Worm (Caenorhabditis elegans): Measurements from ENCODE around the gene C01G5.25.

The C01G5.25 gene

ce11 chrIV:6519593-6519992 lies 21.9 kb upstream of the C01G5.25 start, which contains the start of gene C01G5.9:
Gene C01G5.9, plus strand, starts transcription at chrIV:6519893.
- TF ChIP-seq F52B5.7 (tag; optimal IDR thresholded peaks at IDR 0.05): no peak
- TF ChIP-seq Y67H2A.10 (GFP tag; conservative IDR thresholded peaks at IDR 0.05): no peak
- no peak for TF ChIP-seq ama-1 (optimal IDR thresholded peaks at IDR 0.05)
- no peak for TF ChIP-seq ama-1 (GFP tag; optimal IDR thresholded peaks at IDR 0.05)
- TF ChIP-seq rec-8 (tag; optimal IDR thresholded peaks at IDR 0.05): no peak
- no peak for TF ChIP-seq him-1 (tag; optimal IDR thresholded peaks at IDR 0.05)

DNA sequence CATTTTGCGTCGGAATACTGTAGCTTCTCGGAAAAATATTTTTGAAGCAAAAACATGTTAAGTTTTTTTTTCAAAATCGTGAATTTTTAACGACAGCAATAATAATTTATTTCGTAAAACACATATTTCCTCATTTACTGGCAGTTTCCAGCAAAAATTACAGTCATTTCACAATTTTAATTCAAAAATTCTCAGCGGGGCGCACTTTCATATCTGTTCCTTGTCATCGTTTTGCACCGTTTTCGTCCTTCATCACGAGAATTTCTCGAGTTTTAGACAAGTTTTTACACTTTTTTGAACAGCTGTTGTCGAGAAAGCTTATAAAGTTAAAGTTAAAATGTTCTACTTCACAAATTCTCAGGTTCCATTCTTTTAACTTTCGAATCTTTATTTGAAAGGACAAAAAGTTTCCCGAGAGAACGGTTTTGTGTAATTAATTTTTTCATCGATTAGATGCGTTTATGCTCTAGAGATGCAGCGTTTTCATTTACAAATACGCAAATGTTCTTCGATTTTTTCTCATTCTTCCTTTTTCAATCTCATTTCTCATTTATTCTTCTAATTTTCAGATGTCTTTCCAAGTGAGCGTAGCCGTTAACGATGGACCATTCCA lies 19.1 kb upstream of the C01G5.25 start, which contains the start of gene ddi-1:
Gene ddi-1, plus strand, starts transcription at position 563 of the 613 bp plus-strand sequence.
- TF ChIP-seq repo-1 (tag; optimal IDR thresholded peaks at IDR 0.05): no peak
- TF ChIP-seq rec-8 (tag; optimal IDR thresholded peaks at IDR 0.05): no peak
- TF ChIP-seq aptf-2 (GFP tag; conservative IDR thresholded peaks at IDR 0.05): no peak
- no peak for TF ChIP-seq snpc-1.3 (tag; optimal IDR thresholded peaks at IDR 0.05; ENCODE audit: insufficient read depth)
- no peak for TF ChIP-seq sptf-2 (GFP tag; optimal IDR thresholded peaks at IDR 0.05)
- no peak for TF ChIP-seq F23B12.7 (tag; optimal IDR thresholded peaks at IDR 0.05; ENCODE audit: insufficient read depth)
- TF ChIP-seq nhr-179 (tag; optimal IDR thresholded peaks at IDR 0.05): no peak
- TF ChIP-seq lsy-27 (tag; optimal IDR thresholded peaks at IDR 0.05; ENCODE audit: borderline replicate concordance, insufficient read depth): no peak
- TF ChIP-seq mxl-1 (tag; optimal IDR thresholded peaks at IDR 0.05): no peak
- no peak for TF ChIP-seq ztf-28 (GFP tag; IDR thresholded peaks at IDR 0.05)
- no peak for TF ChIP-seq snpc-3.4 (tag; optimal IDR thresholded peaks at IDR 0.05)
- TF ChIP-seq lin-26 (GFP tag; IDR thresholded peaks at IDR 0.05): no peak
- TF ChIP-seq F55B11.4 (tag; optimal IDR thresholded peaks at IDR 0.05; ENCODE audit: borderline replicate concordance, insufficient read depth): no peak
- TF ChIP-seq snpc-1.1 (tag; optimal IDR thresholded peaks at IDR 0.05; ENCODE audit: insufficient read depth): no peak
- TF ChIP-seq nhr-80 (tag; optimal IDR thresholded peaks at IDR 0.05): peak; percentile 1
- TF ChIP-seq attf-5 (GFP tag; optimal IDR thresholded peaks at IDR 0.05): peak; percentile 36
- no peak for TF ChIP-seq unc-130 (GFP tag; optimal IDR thresholded peaks at IDR 0.05)
- no peak for TF ChIP-seq lin-40 (tag; optimal IDR thresholded peaks at IDR 0.05)
- TF ChIP-seq lin-35 (GFP tag; optimal IDR thresholded peaks at IDR 0.05): no peak
- TF ChIP-seq F49E8.2 (tag; optimal IDR thresholded peaks at IDR 0.05; ENCODE audit: insufficient read depth): no peak
- TF ChIP-seq mes-4 (tag; optimal IDR thresholded peaks at IDR 0.05): no peak
- TF ChIP-seq snpc-4 (GFP tag; optimal IDR thresholded peaks at IDR 0.05): no peak
- TF ChIP-seq snpc-4 (tag; optimal IDR thresholded peaks at IDR 0.05): peak in 1 of 4 experiments; percentile 6
- TF ChIP-seq efl-1 (GFP tag; optimal IDR thresholded peaks at IDR 0.05): no peak
- no peak for TF ChIP-seq Y53G8AR.9 (GFP tag; conservative IDR thresholded peaks at IDR 0.05)
- TF ChIP-seq D2030.7 (GFP tag; IDR thresholded peaks at IDR 0.05): no peak
- no peak for TF ChIP-seq cebp-1 (GFP tag; IDR thresholded peaks at IDR 0.05)
- TF ChIP-seq cebp-1 (tag; optimal IDR thresholded peaks at IDR 0.05): peak; percentile 78

ce11 chrIV:6523773-6524172 lies 17.7 kb upstream of the C01G5.25 start:
- TF ChIP-seq efl-1 (GFP tag; optimal IDR thresholded peaks at IDR 0.05): no peak
- TF ChIP-seq aptf-2 (GFP tag; conservative IDR thresholded peaks at IDR 0.05): no peak
- TF ChIP-seq madf-10 (tag; optimal IDR thresholded peaks at IDR 0.05): no peak
- TF ChIP-seq egl-44 (GFP tag; IDR thresholded peaks at IDR 0.05): no peak
- no peak for TF ChIP-seq mcd-1 (GFP tag; IDR thresholded peaks at IDR 0.05)
- no peak for TF ChIP-seq nfyb-1 (GFP tag; IDR thresholded peaks at IDR 0.05)
- TF ChIP-seq madf-6 (GFP tag; IDR thresholded peaks at IDR 0.05): no peak
- TF ChIP-seq F10E7.11 (tag; optimal IDR thresholded peaks at IDR 0.05): no peak
- no peak for TF ChIP-seq gei-17 (GFP tag; optimal IDR thresholded peaks at IDR 0.05)
- TF ChIP-seq ekl-4 (GFP tag; IDR thresholded peaks at IDR 0.05): no peak
- TF ChIP-seq rcor-1 (GFP tag; IDR thresholded peaks at IDR 0.05): no peak
